Worm (Caenorhabditis elegans) whole organism, L4/young adult: ENCODE data around the gene fbxb-6.

Experiments
- W03F9.2 ChIP-seq: fragments of 150-350 bp; optimal IDR thresholded peaks from 2 replicates; lab custom pipeline; 2014; ENCODE audit warnings: missing biosample characterization, missing genetic modification characterization
- dao-5 ChIP-seq: sonication (generic microtip); optimal IDR thresholded peaks from 2 replicates; lab custom pipeline; 2016; ENCODE audit warnings: missing genotype, missing genetic modification characterization, moderate library complexity, missing compliant biosample characterization
- him-1 ChIP-seq: sonication (generic microtip); optimal IDR thresholded peaks from 2 replicates; lab custom pipeline; 2016; ENCODE audit warnings: missing genotype, missing genetic modification reagents, missing genetic modification characterization, missing compliant biosample characterization

- TF ChIP-seq him-1 (no peak), dao-5 (tag; lab: Kevin White, UChicago) (no peak), W03F9.2 (tag; lab: Kevin White, UChicago) (no peak)
Measured at ce11 chrII:2071429-2071828, 6.8 kb downstream of the fbxb-6 start, which contains the start of gene F07E5.7.
